Worm (Caenorhabditis elegans) whole organism, L3 larva: ENCODE results near the gene srx-85.

Source experiments
- R02D3.7 ChIP-seq: fragments of 150-350 bp; optimal IDR thresholded peaks from 2 replicates; lab custom pipeline; 2014; ENCODE audit warnings: missing biosample characterization, missing genetic modification characterization
- ZK546.5 ChIP-seq: sonication (generic microtip); optimal IDR thresholded peaks from 2 replicates; lab custom pipeline; 2017; ENCODE audit warnings: missing biosample characterization, missing genetic modification characterization
- aly-2 ChIP-seq: fragments of 150-350 bp; optimal IDR thresholded peaks from 2 replicates; lab custom pipeline; 2014; ENCODE audit warnings: missing biosample characterization, missing genetic modification characterization
- ama-1 ChIP-seq: fragments of 150-350 bp; optimal IDR thresholded peaks from 2 replicates; lab custom pipeline; 2018
- ceh-16 ChIP-seq: sonication (generic microtip); optimal IDR thresholded peaks from 2 replicates; lab custom pipeline; 2017; ENCODE audit warnings: missing biosample characterization, missing genetic modification characterization
- ceh-28 ChIP-seq: fragments of 150-350 bp; optimal IDR thresholded peaks from 2 replicates; lab custom pipeline; 2014; ENCODE audit warnings: missing biosample characterization, missing genetic modification reagents, missing genetic modification characterization
- ceh-82 ChIP-seq: fragments of 150-350 bp; optimal IDR thresholded peaks from 2 replicates; lab custom pipeline; 2014; ENCODE audit warnings: missing biosample characterization, missing genetic modification characterization
- ceh-9 ChIP-seq: sonication (generic microtip); optimal IDR thresholded peaks from 2 replicates; lab custom pipeline; 2018; ENCODE audit warnings: missing biosample characterization, missing genetic modification characterization
- daf-12 ChIP-seq: fragments of 150-350 bp; optimal IDR thresholded peaks from 2 replicates; lab custom pipeline; 2014; ENCODE audit warnings: missing biosample characterization, missing genetic modification reagents, missing genetic modification characterization
- egl-27 ChIP-seq: sonication (generic microtip); optimal IDR thresholded peaks from 4 replicates; lab custom pipeline; 2017; ENCODE audit warnings: missing biosample characterization, missing genetic modification reagents, missing genetic modification characterization
- egl-5 ChIP-seq: fragments of 150-350 bp; optimal IDR thresholded peaks from 2 replicates; lab custom pipeline; 2017; ENCODE audit warnings: missing biosample characterization, missing genetic modification reagents, missing genetic modification characterization, inconsistent platforms
- elt-1 ChIP-seq: fragments of 150-350 bp; optimal IDR thresholded peaks from 2 replicates; lab custom pipeline; 2014; ENCODE audit warnings: missing biosample characterization, missing genetic modification characterization
- elt-2 ChIP-seq: sonication (generic microtip); optimal IDR thresholded peaks from 2 replicates; lab custom pipeline; 2016; ENCODE audit warnings: missing genetic modification reagents, mild to moderate bottlenecking, missing genetic modification characterization, missing compliant biosample characterization
- elt-3 ChIP-seq, 3 experiments: fragments of 150-350 bp in 1 of 3; sonication (generic microtip) in 2 of 3; optimal IDR thresholded peaks; 2 replicates in 2 of 3; 4 replicates in 1 of 3; lab custom pipeline; 2014 to 2017; ENCODE audit warnings: missing biosample characterization in 3 of 3, missing genetic modification characterization in 3 of 3
- eor-1 ChIP-seq, 2 experiments: fragments of 150-350 bp; optimal IDR thresholded peaks; 2 replicates each; lab custom pipeline; 2014 to 2018; ENCODE audit warnings: missing biosample characterization in 2 of 2, missing genetic modification characterization in 2 of 2
- fkh-10 ChIP-seq: sonication (generic microtip); optimal IDR thresholded peaks from 2 replicates; lab custom pipeline; 2017; ENCODE audit warnings: missing biosample characterization, missing genetic modification reagents, missing genetic modification characterization
- fkh-2 ChIP-seq: fragments of 150-350 bp; optimal IDR thresholded peaks from 2 replicates; lab custom pipeline; 2014; ENCODE audit warnings: missing biosample characterization, missing genetic modification reagents, missing genetic modification characterization
- fos-1 ChIP-seq: fragments of 150-350 bp; optimal IDR thresholded peaks from 2 replicates; lab custom pipeline; 2014; ENCODE audit warnings: missing biosample characterization, missing genetic modification characterization
- hmg-11 ChIP-seq: sonication (generic microtip); optimal IDR thresholded peaks from 2 replicates; lab custom pipeline; 2016; ENCODE audit warnings: missing genetic modification characterization, missing compliant biosample characterization
- jun-1 ChIP-seq: fragments of 150-350 bp; optimal IDR thresholded peaks from 2 replicates; lab custom pipeline; 2014; ENCODE audit warnings: missing biosample characterization, missing genetic modification reagents, missing genetic modification characterization
- lin-15B ChIP-seq: fragments of 150-350 bp; optimal IDR thresholded peaks from 2 replicates; lab custom pipeline; 2014; ENCODE audit warnings: missing biosample characterization, missing genetic modification characterization
- lin-39 ChIP-seq: fragments of 150-350 bp; optimal IDR thresholded peaks from 2 replicates; lab custom pipeline; 2018; ENCODE audit warnings: missing biosample characterization, missing genetic modification reagents, missing genetic modification characterization
- lsy-12 ChIP-seq: sonication (generic microtip); optimal IDR thresholded peaks from 2 replicates; lab custom pipeline; 2016; ENCODE audit warnings: mild to moderate bottlenecking, missing genetic modification characterization, missing compliant biosample characterization
- mdl-1 ChIP-seq: fragments of 150-350 bp; optimal IDR thresholded peaks from 2 replicates; lab custom pipeline; 2014; ENCODE audit warnings: missing biosample characterization, missing genetic modification characterization
- mml-1 ChIP-seq: fragments of 150-350 bp; sonication (generic microtip); optimal IDR thresholded peaks from 3 replicates; lab custom pipeline; 2014; ENCODE audit warnings: missing biosample characterization, missing genetic modification characterization
- nfya-1 ChIP-seq: sonication (generic microtip); optimal IDR thresholded peaks from 2 replicates; lab custom pipeline; 2017; ENCODE audit warnings: missing genetic modification characterization, mild to moderate bottlenecking, missing compliant biosample characterization, antibody characterized with exemption, moderate library complexity; ENCODE audit not compliant: insufficient read depth
- nhr-11 ChIP-seq: fragments of 150-350 bp; optimal IDR thresholded peaks from 2 replicates; lab custom pipeline; 2014; ENCODE audit warnings: missing biosample characterization, missing genetic modification characterization
- nhr-12 ChIP-seq: fragments of 150-350 bp; optimal IDR thresholded peaks from 2 replicates; lab custom pipeline; 2014; ENCODE audit warnings: missing biosample characterization, missing genetic modification characterization
- nhr-23 ChIP-seq: fragments of 150-350 bp; optimal IDR thresholded peaks from 2 replicates; lab custom pipeline; 2014; ENCODE audit warnings: missing biosample characterization, missing genetic modification reagents, missing genetic modification characterization
- nhr-237 ChIP-seq: fragments of 150-350 bp; optimal IDR thresholded peaks from 2 replicates; lab custom pipeline; 2014; ENCODE audit warnings: missing biosample characterization, missing genetic modification characterization
- nhr-25 ChIP-seq: sonication (generic microtip); optimal IDR thresholded peaks from 2 replicates; lab custom pipeline; 2017; ENCODE audit warnings: missing biosample characterization, missing genetic modification characterization
- nhr-28 ChIP-seq: fragments of 150-350 bp; optimal IDR thresholded peaks from 2 replicates; lab custom pipeline; 2014; ENCODE audit warnings: missing biosample characterization, missing genetic modification characterization
- nhr-43 ChIP-seq: sonication (generic microtip); optimal IDR thresholded peaks from 2 replicates; lab custom pipeline; 2016; ENCODE audit warnings: mild to moderate bottlenecking, missing genetic modification characterization, missing compliant biosample characterization; ENCODE audit not compliant: poor library complexity, severe bottlenecking
- nhr-67 ChIP-seq: fragments of 150-350 bp; optimal IDR thresholded peaks from 2 replicates; lab custom pipeline; 2014; ENCODE audit warnings: missing biosample characterization, missing genetic modification characterization
- nhr-76 ChIP-seq: fragments of 150-350 bp; sonication (generic microtip); optimal IDR thresholded peaks from 5 replicates; lab custom pipeline; 2014; ENCODE audit warnings: missing biosample characterization, missing genetic modification characterization
- nhr-77 ChIP-seq: fragments of 150-350 bp; optimal IDR thresholded peaks from 2 replicates; lab custom pipeline; 2014; ENCODE audit warnings: missing biosample characterization, missing genetic modification characterization
- pha-4 ChIP-seq: fragments of 150-350 bp; optimal IDR thresholded peaks from 2 replicates; lab custom pipeline; 2014; ENCODE audit warnings: missing biosample characterization, missing genetic modification reagents, missing genetic modification characterization
- pqm-1 ChIP-seq: fragments of 150-350 bp; optimal IDR thresholded peaks from 2 replicates; lab custom pipeline; 2017; ENCODE audit warnings: missing biosample characterization, missing genetic modification characterization, inconsistent platforms
- sea-2 ChIP-seq: fragments of 150-350 bp; sonication (generic microtip); optimal IDR thresholded peaks from 4 replicates; lab custom pipeline; 2014; ENCODE audit warnings: missing biosample characterization, missing genetic modification reagents, missing genetic modification characterization
- skn-1 ChIP-seq: fragments of 150-350 bp; optimal IDR thresholded peaks from 2 replicates; lab custom pipeline; 2014; ENCODE audit warnings: missing biosample characterization, missing genetic modification characterization
- snpc-4 ChIP-seq: fragments of 150-350 bp; optimal IDR thresholded peaks from 2 replicates; lab custom pipeline; 2014; ENCODE audit warnings: missing biosample characterization, missing genetic modification characterization
- tbx-2 ChIP-seq: sonication (generic microtip); optimal IDR thresholded peaks from 2 replicates; lab custom pipeline; 2016; ENCODE audit warnings: mild to moderate bottlenecking, missing genetic modification characterization, missing compliant biosample characterization
- unc-39 ChIP-seq: sonication (generic microtip); optimal IDR thresholded peaks from 4 replicates; lab custom pipeline; 2017; ENCODE audit warnings: missing biosample characterization, missing genetic modification characterization
- unc-62 ChIP-seq: fragments of 150-350 bp; sonication (generic microtip); optimal IDR thresholded peaks from 4 replicates; lab custom pipeline; 2014; ENCODE audit warnings: missing biosample characterization, missing genetic modification reagents, missing genetic modification characterization
- zag-1 ChIP-seq: fragments of 150-350 bp; optimal IDR thresholded peaks from 2 replicates; lab custom pipeline; 2014; ENCODE audit warnings: missing biosample characterization, missing genetic modification characterization
- ztf-11 ChIP-seq: fragments of 150-350 bp; optimal IDR thresholded peaks from 2 replicates; lab custom pipeline; 2014; ENCODE audit warnings: missing biosample characterization, missing genetic modification characterization
- ztf-4 ChIP-seq: fragments of 150-350 bp; optimal IDR thresholded peaks from 2 replicates; lab custom pipeline; 2014; ENCODE audit warnings: missing biosample characterization, missing genetic modification characterization

Gene srx-85

DNA sequence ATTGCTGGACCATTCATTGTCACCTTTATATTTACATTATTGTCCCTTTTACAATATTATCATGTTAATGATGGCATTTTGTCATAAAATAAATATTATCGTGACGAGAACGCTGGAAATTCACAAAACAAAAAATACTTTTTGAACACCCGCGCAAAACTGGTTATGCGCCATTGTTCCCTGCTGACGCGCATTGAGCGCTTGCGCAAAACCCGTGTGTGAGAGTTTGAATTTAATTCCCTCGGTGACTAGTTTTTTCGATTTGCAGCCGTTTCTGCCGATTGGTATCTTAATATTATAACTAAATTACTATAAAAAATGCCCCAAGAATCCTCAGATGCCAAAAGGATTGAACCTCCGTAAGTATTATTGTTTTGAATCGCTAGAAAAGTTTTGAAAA lies 31.0 kb upstream of the srx-85 start, which contains the start of gene pafo-1:
TSS of gene pafo-1 (plus strand) at position 256 of the 400 bp plus-strand sequence.
- TF ChIP-seq skn-1 (tag; lab: Kevin White, UChicago), result peak; percentile 74
- TF ChIP-seq fkh-10, result peak; percentile 30
- TF ChIP-seq zag-1 (tag; lab: Kevin White, UChicago), result peak; percentile 19
- TF ChIP-seq fkh-2, result no peak
- no peak for TF ChIP-seq egl-5 (tag; lab: Kevin White, UChicago)
- no peak for TF ChIP-seq unc-39 (tag; lab: Kevin White, UChicago)
- TF ChIP-seq nhr-43 (tag; lab: Kevin White, UChicago), result peak; percentile 89
- no peak for TF ChIP-seq ZK546.5 (tag; lab: Kevin White, UChicago)
- no peak for TF ChIP-seq ztf-4
- TF ChIP-seq tbx-2, result peak; percentile 79
- TF ChIP-seq fos-1 (tag; lab: Kevin White, UChicago), result no peak
- no peak for TF ChIP-seq mml-1
- TF ChIP-seq nfya-1, result peak; percentile 85
- TF ChIP-seq nhr-25 (tag; lab: Kevin White, UChicago), result peak; percentile 66
- TF ChIP-seq elt-1, result no peak
- no peak for TF ChIP-seq nhr-28 (tag; lab: Kevin White, UChicago)
- no peak for TF ChIP-seq nhr-67 (tag; lab: Kevin White, UChicago)
- peak; percentile 23 for TF ChIP-seq pqm-1 (tag; lab: Kevin White, UChicago)
- no peak for TF ChIP-seq hmg-11 (tag; lab: Kevin White, UChicago)
- TF ChIP-seq mdl-1, result no peak
- TF ChIP-seq unc-62 (GFP tag; lab: Kevin White, UChicago), result no peak
- peak; percentile 74 for TF ChIP-seq lin-39 (tag; lab: Kevin White, UChicago)
- TF ChIP-seq nhr-237 (tag; lab: Kevin White, UChicago), result no peak
- TF ChIP-seq nhr-76 (tag; lab: Kevin White, UChicago), result no peak
- peak; percentile 87 for TF ChIP-seq lin-15B (tag; lab: Kevin White, UChicago)
- no peak for TF ChIP-seq daf-12 (tag; lab: Kevin White, UChicago)
- TF ChIP-seq snpc-4 (tag; lab: Kevin White, UChicago), result peak; percentile 70
- no peak for TF ChIP-seq eor-1 (tag; optimal IDR thresholded peaks at IDR 0.05; lab: Kevin White, UChicago)
- TF ChIP-seq ceh-16, result peak; percentile 26
- no peak for TF ChIP-seq nhr-11
- peak; percentile 61 for TF ChIP-seq ceh-28
- TF ChIP-seq jun-1 (tag; lab: Kevin White, UChicago), result peak; percentile 86
- no peak for TF ChIP-seq sea-2 (GFP tag; lab: Kevin White, UChicago)
- no peak for TF ChIP-seq nhr-77 (tag; lab: Kevin White, UChicago)
- TF ChIP-seq aly-2 (tag; lab: Kevin White, UChicago), result peak; percentile 73
- peak; percentile 77 for TF ChIP-seq R02D3.7 (tag; lab: Kevin White, UChicago)
- TF ChIP-seq lsy-12, result peak; percentile 79
- TF ChIP-seq elt-2, result peak; percentile 52
- TF ChIP-seq pha-4 (tag; lab: Kevin White, UChicago), result peak; percentile 90
- TF ChIP-seq ceh-82 (tag; lab: Kevin White, UChicago), result peak; percentile 67
- TF ChIP-seq egl-27 (tag; lab: Kevin White, UChicago), result peak; percentile 26
- TF ChIP-seq ama-1 (lab: Kevin White, UChicago), result no peak
- no peak for TF ChIP-seq ztf-11 (tag; lab: Kevin White, UChicago)
- TF ChIP-seq nhr-12, result no peak
- TF ChIP-seq ceh-9 (tag; lab: Kevin White, UChicago), result no peak
- TF ChIP-seq nhr-23, result peak; percentile 80
- TF ChIP-seq elt-3 (tag; optimal IDR thresholded peaks at IDR 0.05; lab: Kevin White, UChicago), result no peak
- TF ChIP-seq, all 47 proteins: peak for 22
